Worm (Caenorhabditis elegans): Measurements from ENCODE around the gene B0302.5.
A peak's percentile ranks its signal among the peaks of the same experiment; 100 is the strongest.

B0302.5 gene

ce11 chrX:17216178-17216577, 21.2 kb upstream of the B0302.5 start (continued):
- TF ChIP-seq xbp-1 (tag; optimal IDR thresholded peaks at IDR 0.05) (peak; percentile 89), nhr-11 (tag; optimal IDR thresholded peaks at IDR 0.05) (peak; percentile 12), ztf-11 (tag; optimal IDR thresholded peaks at IDR 0.05) (no peak), mep-1 (tag; optimal IDR thresholded peaks at IDR 0.05) (no peak), aha-1 (tag; optimal IDR thresholded peaks at IDR 0.05) (no peak), dsc-1 (tag; optimal IDR thresholded peaks at IDR 0.05) (no peak), nhr-237 (tag; optimal IDR thresholded peaks at IDR 0.05) (no peak), C16A3.4 (tag; optimal IDR thresholded peaks at IDR 0.05) (peak; percentile 26), nhr-76 (tag; optimal IDR thresholded peaks at IDR 0.05) (no peak), blmp-1 (tag; optimal IDR thresholded peaks at IDR 0.05) (peak; percentile 50), nhr-85 (tag) (peak; percentile 75), hlh-17 (GFP tag; optimal IDR thresholded peaks at IDR 0.05; ENCODE audit: borderline replicate concordance) (no peak), mab-9 (GFP tag; IDR thresholded peaks at IDR 0.05) (no peak), unc-62 (GFP tag; optimal IDR thresholded peaks at IDR 0.05) (no peak), lin-15B (tag; optimal IDR thresholded peaks at IDR 0.05) (no peak), skn-1 (tag; optimal IDR thresholded peaks at IDR 0.05) (no peak), pqm-1 (tag; optimal IDR thresholded peaks at IDR 0.05) (no peak), lsy-2 (tag; optimal IDR thresholded peaks at IDR 0.05) (peak in 1 of 2 experiments; percentile 29), mef-2 (tag; optimal IDR thresholded peaks at IDR 0.05) (no peak), lir-3 (tag; optimal IDR thresholded peaks at IDR 0.05; ENCODE audit: poor library complexity) (peak; percentile 28), lin-13 (GFP tag; optimal IDR thresholded peaks at IDR 0.05) (peak; percentile 11), ztf-4 (tag; optimal IDR thresholded peaks at IDR 0.05) (peak; percentile 34), fkh-8 (tag; optimal IDR thresholded peaks at IDR 0.05) (no peak), nhr-90 (tag; optimal IDR thresholded peaks at IDR 0.05; ENCODE audit: poor library complexity) (peak; percentile 24), elt-3 (tag; optimal IDR thresholded peaks at IDR 0.05) (peak in 5 of 6 experiments; percentile 33 to 74 (median 64)), sox-4 (tag; optimal IDR thresholded peaks at IDR 0.05) (no peak), nhr-47 (tag; optimal IDR thresholded peaks at IDR 0.05) (no peak), snpc-4 (tag; optimal IDR thresholded peaks at IDR 0.05) (no peak), ceh-63 (GFP tag; optimal IDR thresholded peaks at IDR 0.05) (no peak), sptf-1 (tag; optimal IDR thresholded peaks at IDR 0.05) (no peak), hlh-4 (tag; optimal IDR thresholded peaks at IDR 0.05) (no peak), jun-1 (tag; optimal IDR thresholded peaks at IDR 0.05) (no peak), dpl-1 (GFP tag; optimal IDR thresholded peaks at IDR 0.05) (no peak), aly-2 (tag; optimal IDR thresholded peaks at IDR 0.05) (no peak), unc-98 (GFP tag; IDR thresholded peaks at IDR 0.05) (no peak), nhr-19 (GFP tag; conservative IDR thresholded peaks at IDR 0.05) (peak; percentile 64), pag-3 (tag; optimal IDR thresholded peaks at IDR 0.05; ENCODE audit: borderline replicate concordance, insufficient read depth) (no peak), ets-5 (GFP tag; IDR thresholded peaks at IDR 0.05) (no peak), ama-1 (optimal IDR thresholded peaks at IDR 0.05) (no peak), nhr-28 (tag; optimal IDR thresholded peaks at IDR 0.05) (no peak), nhr-12 (tag; optimal IDR thresholded peaks at IDR 0.05) (peak; percentile 22), pax-3 (tag; optimal IDR thresholded peaks at IDR 0.05) (no peak), F16B12.6 (tag; optimal IDR thresholded peaks at IDR 0.05) (no peak), ces-1 (GFP tag; optimal IDR thresholded peaks at IDR 0.05) (no peak), lin-39 (tag; optimal IDR thresholded peaks at IDR 0.05) (no peak), fos-1 (tag; optimal IDR thresholded peaks at IDR 0.05) (no peak), ceh-90 (tag; optimal IDR thresholded peaks at IDR 0.05) (no peak), tbx-2 (tag; optimal IDR thresholded peaks at IDR 0.05) (no peak), hpl-2 (GFP tag; optimal IDR thresholded peaks at IDR 0.05) (no peak)

Data from whole organism, L1 larva.